Fruit fly (Drosophila melanogaster) whole organism, embryonic: ENCODE measurements around the gene NdufV3.

Experiments
- CG11456 ChIP-seq: fragments of 200-800 bp; sonication (Bioruptor generic); IDR thresholded peaks from 3 replicates; pipeline ENCODE4 v1.3.6; 2022; ENCODE audit warnings: missing biosample characterization, missing genetic modification characterization
- CG11504 ChIP-seq: fragments of 200-800 bp; sonication (Bioruptor generic); optimal IDR thresholded peaks from 3 replicates; lab custom pipeline; 2019; ENCODE audit warnings: missing biosample characterization, mild to moderate bottlenecking, missing genetic modification characterization, moderate library complexity
- CG12219 ChIP-seq: fragments of 200-800 bp; sonication (Bioruptor generic); optimal IDR thresholded peaks from 3 replicates; lab custom pipeline; 2018; ENCODE audit warnings: missing biosample characterization, mild to moderate bottlenecking, missing genetic modification characterization
- CG12299 ChIP-seq: fragments of 200-800 bp; sonication (Bioruptor generic); optimal IDR thresholded peaks from 2 replicates; lab custom pipeline; 2018; ENCODE audit warnings: missing biosample characterization, mild to moderate bottlenecking, missing genetic modification characterization
- CG12769 ChIP-seq: fragments of 200-800 bp; sonication (Bioruptor generic); optimal IDR thresholded peaks from 2 replicates; lab custom pipeline; 2019; ENCODE audit warnings: missing biosample characterization, mild to moderate bottlenecking, missing genetic modification characterization, moderate library complexity
- CG17912 ChIP-seq: fragments of 200-800 bp; sonication (Bioruptor generic); optimal IDR thresholded peaks from 2 replicates; lab custom pipeline; 2018; ENCODE audit warnings: missing biosample characterization, mild to moderate bottlenecking, missing genetic modification characterization
- CG18764 ChIP-seq: fragments of 200-800 bp; sonication (Bioruptor generic); optimal IDR thresholded peaks from 3 replicates; lab custom pipeline; 2016; ENCODE audit warnings: missing biosample characterization, missing genetic modification characterization
- CG30431 ChIP-seq: fragments of 200-800 bp; sonication (Bioruptor generic); optimal IDR thresholded peaks from 2 replicates; lab custom pipeline; 2017; ENCODE audit warnings: missing biosample characterization, missing genetic modification characterization
- CG3163 ChIP-seq: fragments of 200-800 bp; sonication (Bioruptor generic); optimal IDR thresholded peaks from 3 replicates; lab custom pipeline; 2016; ENCODE audit warnings: missing biosample characterization, missing genetic modification characterization
- CG3838 ChIP-seq: fragments of 200-800 bp; sonication (Bioruptor generic); optimal IDR thresholded peaks from 3 replicates; lab custom pipeline; 2016; ENCODE audit warnings: missing biosample characterization, missing genetic modification characterization
- CG4404 ChIP-seq: fragments of 200-800 bp; sonication (Bioruptor generic); IDR thresholded peaks from 2 replicates; pipeline ENCODE4 v1.3.6; 2022; ENCODE audit warnings: missing biosample characterization, missing genetic modification characterization
- CG7357 ChIP-seq: fragments of 200-800 bp; sonication (Bioruptor generic); IDR thresholded peaks from 3 replicates; pipeline ENCODE4 v1.3.6; 2022; ENCODE audit warnings: missing biosample characterization, missing genetic modification characterization
- CG9817 ChIP-seq: fragments of 200-800 bp; sonication (Bioruptor generic); optimal IDR thresholded peaks from 2 replicates; lab custom pipeline; 2018; ENCODE audit warnings: missing biosample characterization, mild to moderate bottlenecking, missing genetic modification characterization, moderate library complexity
- Chrac-16 ChIP-seq: fragments of 200-800 bp; sonication (Bioruptor generic); optimal IDR thresholded peaks from 3 replicates; lab custom pipeline; 2016; ENCODE audit warnings: missing biosample characterization, missing genetic modification characterization
- Dip3 ChIP-seq: fragments of 200-800 bp; sonication (Bioruptor generic); optimal IDR thresholded peaks from 3 replicates; lab custom pipeline; 2016; ENCODE audit warnings: missing biosample characterization, missing genetic modification characterization
- HLH54F ChIP-seq: fragments of 200-800 bp; sonication (Bioruptor generic); optimal IDR thresholded peaks from 3 replicates; lab custom pipeline; 2016; ENCODE audit warnings: missing biosample characterization, missing genetic modification characterization
- HmgD ChIP-seq: fragments of 200-800 bp; sonication (Bioruptor generic); optimal IDR thresholded peaks from 3 replicates; lab custom pipeline; 2016; ENCODE audit warnings: missing biosample characterization, missing genetic modification characterization
- Hmx ChIP-seq: fragments of 200-800 bp; sonication (Bioruptor generic); optimal IDR thresholded peaks from 2 replicates; lab custom pipeline; 2016; ENCODE audit warnings: missing biosample characterization, missing genetic modification characterization
- MESR4 ChIP-seq: fragments of 200-800 bp; sonication (Bioruptor generic); optimal IDR thresholded peaks from 2 replicates; lab custom pipeline; 2018; ENCODE audit warnings: missing biosample characterization, mild to moderate bottlenecking, missing genetic modification characterization, moderate library complexity
- Meics ChIP-seq: fragments of 200-800 bp; sonication (Bioruptor generic); optimal IDR thresholded peaks from 2 replicates; lab custom pipeline; 2017; ENCODE audit warnings: missing biosample characterization, mild to moderate bottlenecking, missing genetic modification characterization
- NC2β ChIP-seq: fragments of 200-800 bp; sonication (Bioruptor generic); optimal IDR thresholded peaks from 2 replicates; lab custom pipeline; 2016; ENCODE audit warnings: missing biosample characterization, missing genetic modification characterization
- Nf-YA ChIP-seq: fragments of 200-800 bp; sonication (Bioruptor generic); IDR thresholded peaks from 2 replicates; pipeline ENCODE4 v1.3.6; 2022; ENCODE audit warnings: missing biosample characterization, missing genetic modification characterization
- Poxn ChIP-seq: fragments of 200-800 bp; sonication (Bioruptor generic); IDR thresholded peaks from 2 replicates; pipeline ENCODE4 v1.3.6; 2022; ENCODE audit warnings: missing biosample characterization, missing genetic modification characterization
- Sry-β ChIP-seq: fragments of 200-800 bp; sonication (Bioruptor generic); optimal IDR thresholded peaks from 2 replicates; lab custom pipeline; 2018; ENCODE audit warnings: missing biosample characterization, mild to moderate bottlenecking, missing genetic modification characterization, moderate library complexity
- Ssrp ChIP-seq: fragments of 200-800 bp; sonication (Bioruptor generic); optimal IDR thresholded peaks from 2 replicates; lab custom pipeline; 2018; ENCODE audit warnings: missing biosample characterization, mild to moderate bottlenecking, missing genetic modification characterization, moderate library complexity
- ase ChIP-seq: fragments of 200-800 bp; sonication (Bioruptor generic); IDR thresholded peaks from 3 replicates; pipeline ENCODE4 v1.3.6; 2022; ENCODE audit warnings: missing biosample characterization, missing genetic modification characterization
- ato ChIP-seq: fragments of 200-800 bp; sonication (Bioruptor generic); IDR thresholded peaks from 2 replicates; pipeline ENCODE4 v1.3.6; 2022; ENCODE audit warnings: missing biosample characterization, missing genetic modification characterization; ENCODE audit not compliant: partially characterized antibody
- disco-r ChIP-seq: fragments of 200-800 bp; sonication (Bioruptor generic); optimal IDR thresholded peaks from 2 replicates; lab custom pipeline; 2016; ENCODE audit warnings: missing biosample characterization, missing genetic modification characterization
- gfzf ChIP-seq: fragments of 200-800 bp; sonication (Bioruptor generic); optimal IDR thresholded peaks from 2 replicates; lab custom pipeline; 2016; ENCODE audit warnings: missing biosample characterization, mild to moderate bottlenecking, missing genetic modification characterization, moderate library complexity
- grau ChIP-seq: fragments of 200-800 bp; optimal IDR thresholded peaks from 3 replicates; lab custom pipeline; 2019; ENCODE audit warnings: missing biosample characterization, mild to moderate bottlenecking, missing genetic modification characterization, moderate library complexity
- grn ChIP-seq: fragments of 200-800 bp; sonication (Bioruptor generic); optimal IDR thresholded peaks from 3 replicates; lab custom pipeline; 2017; ENCODE audit warnings: missing biosample characterization, missing genetic modification characterization
- h ChIP-seq: fragments of >200 bp; optimal IDR thresholded peaks from 2 replicates; lab custom pipeline; 2017
- hbn ChIP-seq: fragments of 200-800 bp; sonication (Bioruptor generic); IDR thresholded peaks from 2 replicates; pipeline ENCODE4 v1.3.6; 2022; ENCODE audit warnings: missing biosample characterization, missing genetic modification characterization; ENCODE audit not compliant: partially characterized antibody
- lola ChIP-seq, 3 experiments: fragments of >200 bp in 2 of 3; fragments of 200-800 bp in 1 of 3; sonication (Bioruptor generic) in 1 of 3; optimal IDR thresholded peaks; 2 replicates each; lab custom pipeline; 2017 to 2019; ENCODE audit warnings: missing biosample characterization in 3 of 3, missing genetic modification characterization in 3 of 3, mild to moderate bottlenecking in 1 of 3, moderate library complexity in 1 of 3
- maf-S ChIP-seq: fragments of 200-800 bp; sonication (Bioruptor generic); optimal IDR thresholded peaks from 2 replicates; lab custom pipeline; 2016; ENCODE audit warnings: missing biosample characterization, missing genetic modification characterization
- mam ChIP-seq: fragments of 200-800 bp; sonication (Bioruptor generic); optimal IDR thresholded peaks from 3 replicates; lab custom pipeline; 2016; ENCODE audit warnings: missing biosample characterization, missing genetic modification characterization
- nmo ChIP-seq: fragments of 200-800 bp; sonication (Bioruptor generic); optimal IDR thresholded peaks from 2 replicates; lab custom pipeline; 2018; ENCODE audit warnings: missing biosample characterization, mild to moderate bottlenecking, missing genetic modification characterization, moderate library complexity
- pnt ChIP-seq: fragments of 200-800 bp; sonication (Bioruptor generic); optimal IDR thresholded peaks from 3 replicates; lab custom pipeline; 2016; ENCODE audit warnings: missing biosample characterization, missing genetic modification characterization
- prd ChIP-seq, 3 experiments: fragments of >200 bp in 2 of 3; fragments of 200-800 bp in 1 of 3; sonication (Bioruptor generic) in 1 of 3; optimal IDR thresholded peaks in 2 of 3; IDR thresholded peaks in 1 of 3; 2 replicates in 2 of 3; 3 replicates in 1 of 3; pipeline versions ENCODE4 v1.3.6 to Lab custom; 2017 to 2022; ENCODE audit warnings: missing biosample characterization in 1 of 3, missing genetic modification characterization in 1 of 3
- pum ChIP-seq: fragments of 200-800 bp; sonication (Bioruptor generic); optimal IDR thresholded peaks from 2 replicates; lab custom pipeline; 2016; ENCODE audit warnings: missing biosample characterization, missing genetic modification characterization
- pzg ChIP-seq: fragments of 200-800 bp; sonication (Bioruptor generic); optimal IDR thresholded peaks from 3 replicates; lab custom pipeline; 2018; ENCODE audit warnings: missing biosample characterization, mild to moderate bottlenecking, missing genetic modification characterization, moderate library complexity
- sens-2 ChIP-seq: fragments of 200-800 bp; sonication (Bioruptor generic); IDR thresholded peaks from 2 replicates; pipeline ENCODE4 v1.3.6; 2022; ENCODE audit warnings: missing biosample characterization, missing genetic modification characterization
- ssp ChIP-seq: fragments of 200-800 bp; sonication (Bioruptor generic); IDR thresholded peaks from 2 replicates; pipeline ENCODE4 v1.3.6; 2022; ENCODE audit warnings: missing biosample characterization, missing genetic modification characterization
- tap ChIP-seq: fragments of 200-800 bp; optimal IDR thresholded peaks from 3 replicates; lab custom pipeline; 2019; ENCODE audit warnings: missing biosample characterization, mild to moderate bottlenecking, missing genetic modification characterization, moderate library complexity
- tin ChIP-seq: fragments of 200-800 bp; sonication (Bioruptor generic); optimal IDR thresholded peaks from 3 replicates; lab custom pipeline; 2016; ENCODE audit warnings: missing biosample characterization, missing genetic modification characterization
- tna ChIP-seq: fragments of 200-800 bp; sonication (Bioruptor generic); IDR thresholded peaks from 2 replicates; pipeline ENCODE4 v1.3.6; 2022; ENCODE audit warnings: missing biosample characterization, missing genetic modification characterization; ENCODE audit not compliant: partially characterized antibody
- unpg ChIP-seq: fragments of 200-800 bp; sonication (Bioruptor generic); optimal IDR thresholded peaks from 3 replicates; lab custom pipeline; 2018; ENCODE audit warnings: missing biosample characterization, mild to moderate bottlenecking, missing genetic modification characterization, moderate library complexity
- vfl ChIP-seq: fragments of 200-800 bp; sonication (Bioruptor generic); optimal IDR thresholded peaks from 2 replicates; lab custom pipeline; 2016; ENCODE audit warnings: missing biosample characterization, missing genetic modification characterization
- zen2 ChIP-seq: fragments of 200-800 bp; sonication (Bioruptor generic); IDR thresholded peaks from 3 replicates; pipeline ENCODE4 v1.3.6; 2022; ENCODE audit warnings: missing biosample characterization, missing genetic modification characterization; ENCODE audit not compliant: partially characterized antibody
- zf30C ChIP-seq: fragments of 200-800 bp; sonication (Bioruptor generic); optimal IDR thresholded peaks from 3 replicates; lab custom pipeline; 2018; ENCODE audit warnings: missing biosample characterization, mild to moderate bottlenecking, missing genetic modification characterization

Gene NdufV3

DNA sequence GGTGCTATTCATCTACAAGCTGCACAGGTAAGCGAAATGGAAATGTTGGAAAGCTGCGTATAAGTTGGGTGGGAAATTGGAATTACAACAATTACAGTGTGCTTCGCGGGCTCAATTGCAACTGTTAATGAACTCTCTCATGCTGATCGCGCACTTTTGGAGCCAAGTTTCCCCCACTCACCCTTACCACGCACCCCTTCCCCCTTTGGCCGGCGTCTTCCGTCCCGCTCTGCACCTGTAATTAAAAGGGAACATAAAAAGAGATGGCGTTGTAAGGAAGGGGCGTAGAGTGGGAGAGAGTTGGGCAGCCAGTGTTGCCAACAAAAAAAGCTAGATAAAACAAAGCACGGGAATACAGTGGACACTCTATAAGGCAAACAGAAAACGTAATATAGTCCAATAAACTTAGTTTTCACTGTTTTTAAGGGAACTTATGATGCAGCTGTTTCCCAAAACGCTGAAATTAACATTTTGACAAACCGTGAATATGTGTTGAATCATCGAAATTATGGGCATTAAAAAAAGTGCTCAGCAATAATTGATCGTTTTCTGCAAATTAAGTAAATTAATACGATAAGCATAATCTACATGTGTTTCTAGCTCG is 9.0 kb upstream of the NdufV3 start (continued):
- TF ChIP-seq pzg: no peak
- no peak for TF ChIP-seq pum (GFP tag; lab: Kevin White, UChicago)
- TF ChIP-seq nmo: peak; percentile 7
- no peak for TF ChIP-seq hbn (GFP tag; lab: Robert Waterston, UW)
- TF ChIP-seq CG30431 (GFP tag; lab: Kevin White, UChicago): no peak
- TF ChIP-seq lola (GFP tag; optimal IDR thresholded peaks at IDR 0.05; lab: Kevin White, UChicago): peak in 1 of 3 experiments; percentile 15
- no peak for TF ChIP-seq zf30C
- no peak for TF ChIP-seq Nf-YA (GFP tag; lab: Robert Waterston, UW)
- peak; percentile 84 for TF ChIP-seq Sry-β (GFP tag; lab: Kevin White, UChicago)
- TF ChIP-seq grau (tag; lab: Kevin White, UChicago): peak; percentile 87
- TF ChIP-seq CG3163 (GFP tag; lab: Kevin White, UChicago): no peak
- no peak for TF ChIP-seq maf-S (GFP tag; lab: Kevin White, UChicago)
- no peak for TF ChIP-seq CG4404
- no peak for TF ChIP-seq NC2β (GFP tag; lab: Kevin White, UChicago)
- no peak for TF ChIP-seq ase (GFP tag; lab: Robert Waterston, UW)
- TF ChIP-seq zen2 (GFP tag; lab: Robert Waterston, UW): no peak
- peak; percentile 12 for TF ChIP-seq pnt (GFP tag; lab: Kevin White, UChicago)
- no peak for TF ChIP-seq ato (GFP tag; lab: Robert Waterston, UW)
- TF ChIP-seq CG18764 (GFP tag; lab: Kevin White, UChicago): no peak
- no peak for TF ChIP-seq CG9817 (tag; lab: Kevin White, UChicago)
- TF ChIP-seq h (lab: Kevin White, UChicago): no peak
- no peak for TF ChIP-seq CG12219 (GFP tag; lab: Kevin White, UChicago)
- TF ChIP-seq CG11456: no peak
- TF ChIP-seq mam (GFP tag; lab: Kevin White, UChicago): peak; percentile 13
- no peak for TF ChIP-seq Ssrp
- 0 out of 2 replicates have a peak, but pooled peaks have one; percentile 10 for TF ChIP-seq sens-2
- TF ChIP-seq tap (tag; lab: Kevin White, UChicago): no peak
- no peak for TF ChIP-seq vfl
- TF ChIP-seq HmgD (GFP tag; lab: Kevin White, UChicago): no peak
- TF ChIP-seq unpg (GFP tag; lab: Kevin White, UChicago): no peak
- TF ChIP-seq Dip3 (GFP tag; lab: Kevin White, UChicago): no peak
- peak; percentile 61 for TF ChIP-seq CG12769
- no peak for TF ChIP-seq CG7357 (GFP tag; lab: Robert Waterston, UW)
- TF ChIP-seq CG3838: no peak
- no peak for TF ChIP-seq MESR4
- TF ChIP-seq CG12299 (tag; lab: Kevin White, UChicago): no peak
- TF ChIP-seq CG11504 (tag; lab: Kevin White, UChicago): peak; percentile 34
- no peak for TF ChIP-seq grn (GFP tag; lab: Kevin White, UChicago)
- no peak for TF ChIP-seq tin (GFP tag; lab: Kevin White, UChicago)
- TF ChIP-seq disco-r (GFP tag; lab: Kevin White, UChicago): no peak
- TF ChIP-seq prd (optimal IDR thresholded peaks at IDR 0.05; lab: Kevin White, UChicago): no peak
- TF ChIP-seq prd (GFP tag; IDR thresholded peaks at IDR 0.05; lab: Robert Waterston, UW): peak; percentile 50; the same call in 2 of the 3 replicates
- TF ChIP-seq gfzf (GFP tag; lab: Kevin White, UChicago): no peak
- TF ChIP-seq Poxn (GFP tag; lab: Robert Waterston, UW): no peak
- no peak for TF ChIP-seq HLH54F (GFP tag; lab: Kevin White, UChicago)
- no peak for TF ChIP-seq Hmx (GFP tag; lab: Kevin White, UChicago)
- no peak for TF ChIP-seq Meics (GFP tag; lab: Kevin White, UChicago)
- no peak for TF ChIP-seq CG17912
- TF ChIP-seq tna (GFP tag; lab: Robert Waterston, UW): no peak
- no peak for TF ChIP-seq ssp (GFP tag; lab: Robert Waterston, UW)
- TF ChIP-seq Chrac-16 (GFP tag; lab: Kevin White, UChicago): peak; percentile 9
